Worm (Caenorhabditis elegans): ENCODE results near the gene mrps-5.

DNA sequence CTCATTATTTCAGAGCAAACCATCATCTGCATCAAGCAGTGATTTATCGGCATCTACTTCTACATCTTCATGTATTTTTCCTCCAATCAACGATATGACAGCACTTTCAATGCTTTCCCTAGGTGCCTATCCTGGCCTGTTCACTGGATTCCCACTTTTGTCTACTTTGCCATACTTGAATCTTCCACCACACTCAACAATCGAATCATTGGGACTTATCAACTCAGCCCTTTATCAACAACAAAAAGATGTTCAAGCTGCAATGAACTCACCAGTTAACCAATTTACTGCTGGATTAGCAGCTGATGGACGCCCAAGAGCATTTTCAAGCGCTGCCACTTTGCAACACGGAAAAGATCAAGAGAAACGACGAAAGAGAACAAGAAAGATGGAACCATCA is 22.1 kb upstream of the mrps-5 start:
- TF ChIP-seq sox-4 (tag; optimal IDR thresholded peaks at IDR 0.05) (no peak), lin-15B (tag; optimal IDR thresholded peaks at IDR 0.05) (no peak), snpc-4 (tag; optimal IDR thresholded peaks at IDR 0.05) (no peak), ztf-4 (tag; optimal IDR thresholded peaks at IDR 0.05) (no peak), lsy-2 (tag; optimal IDR thresholded peaks at IDR 0.05) (no peak), nhr-84 (tag; optimal IDR thresholded peaks at IDR 0.05) (no peak), mdl-1 (tag; optimal IDR thresholded peaks at IDR 0.05) (no peak), jun-1 (tag; optimal IDR thresholded peaks at IDR 0.05) (no peak), irx-1 (tag; optimal IDR thresholded peaks at IDR 0.05) (no peak), ama-1 (optimal IDR thresholded peaks at IDR 0.05) (no peak), C04F5.9 (tag; optimal IDR thresholded peaks at IDR 0.05) (no peak), lin-13 (GFP tag; optimal IDR thresholded peaks at IDR 0.05) (no peak), nhr-11 (tag; optimal IDR thresholded peaks at IDR 0.05) (no peak)

All from whole organism, L1 larva.